Fruit fly (Drosophila melanogaster): Measurements from ENCODE around the gene trp.

DNA sequence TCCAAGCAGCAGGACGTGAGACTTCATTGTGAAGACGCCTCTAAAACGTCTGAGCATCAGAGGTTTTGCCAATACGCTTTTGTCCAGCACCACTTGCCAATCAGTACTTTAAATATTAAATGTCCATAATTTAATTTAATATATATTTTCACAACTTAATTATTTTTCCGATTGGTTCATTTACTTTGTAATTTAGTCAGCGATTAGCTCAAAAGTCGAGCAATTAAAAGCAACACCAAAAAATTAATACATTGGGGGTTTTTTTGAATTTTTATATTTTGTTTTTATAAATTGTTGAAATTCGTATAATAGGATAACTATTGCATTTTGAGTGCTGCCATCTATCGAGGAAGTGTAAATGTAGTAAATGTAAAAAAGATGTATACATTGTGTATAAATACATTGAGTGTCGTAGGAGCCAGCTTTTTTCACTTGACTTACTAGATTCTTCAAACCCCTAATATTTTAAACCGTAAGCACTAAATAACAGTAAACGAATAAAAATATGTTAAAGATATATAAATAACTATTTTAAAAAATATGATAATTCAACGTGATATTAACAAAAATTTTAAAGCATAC lies 16.2 kb downstream of the trp start, which contains the start of gene CG15517:
- TF ChIP-seq dysf (GFP tag; IDR thresholded peaks at IDR 0.05) (no peak), HLH4C (GFP tag; IDR thresholded peaks at IDR 0.05; ENCODE audit: partially characterized antibody) (no peak), CG3407 (GFP tag; optimal IDR thresholded peaks at IDR 0.05) (no peak), CG8478 (optimal IDR thresholded peaks at IDR 0.05) (no peak), Dip3 (GFP tag; optimal IDR thresholded peaks at IDR 0.05) (no peak), Oli (tag; optimal IDR thresholded peaks at IDR 0.05) (no peak), Kr (GFP tag; optimal IDR thresholded peaks at IDR 0.05) (no peak), nerfin-1 (tag; optimal IDR thresholded peaks at IDR 0.05) (no peak), CG12071 (GFP tag; optimal IDR thresholded peaks at IDR 0.05) (no peak), CG32767 (GFP tag; IDR thresholded peaks at IDR 0.05) (no peak), Aef1 (GFP tag; IDR thresholded peaks at IDR 0.05) (no peak), exex (tag; optimal IDR thresholded peaks at IDR 0.05) (no peak), ken (GFP tag; IDR thresholded peaks at IDR 0.05) (no peak), CG3838 (GFP tag; optimal IDR thresholded peaks at IDR 0.05) (no peak)
